Worm (Caenorhabditis elegans) whole organism, L2 larva: ENCODE results near the gene mrpl-12.

Experiments used
- F13H6.1 ChIP-seq: sonication (generic microtip); optimal IDR thresholded peaks from 2 replicates; lab custom pipeline; 2016; ENCODE audit warnings: missing genetic modification characterization, missing compliant biosample characterization
- ama-1 ChIP-seq: fragments of 150-350 bp; optimal IDR thresholded peaks from 2 replicates; lab custom pipeline; 2018; ENCODE audit warnings: inconsistent platforms
- crh-2 ChIP-seq: sonication (generic microtip); optimal IDR thresholded peaks from 2 replicates; lab custom pipeline; 2017; ENCODE audit warnings: missing biosample characterization, missing genetic modification characterization
- egl-27 ChIP-seq: sonication (generic microtip); optimal IDR thresholded peaks from 3 replicates; lab custom pipeline; 2017; ENCODE audit warnings: missing biosample characterization, missing genetic modification reagents, missing genetic modification characterization
- elt-3 ChIP-seq: sonication (generic microtip); optimal IDR thresholded peaks from 2 replicates; lab custom pipeline; 2017; ENCODE audit warnings: missing biosample characterization, missing genetic modification characterization
- lsy-2 ChIP-seq, 2 experiments: fragments of 150-350 bp in 1 of 2; sonication (generic microtip) in 1 of 2; optimal IDR thresholded peaks; 2 replicates each; lab custom pipeline; 2014 to 2017; ENCODE audit warnings: missing biosample characterization in 2 of 2, missing genetic modification characterization in 2 of 2
- nhr-12 ChIP-seq: fragments of 150-350 bp; optimal IDR thresholded peaks from 2 replicates; lab custom pipeline; 2014; ENCODE audit warnings: missing biosample characterization, missing genetic modification characterization
- nhr-129 ChIP-seq: fragments of 150-350 bp; optimal IDR thresholded peaks from 2 replicates; lab custom pipeline; 2014; ENCODE audit warnings: missing biosample characterization, missing genetic modification characterization
- nhr-237 ChIP-seq: fragments of 150-350 bp; optimal IDR thresholded peaks from 2 replicates; lab custom pipeline; 2014; ENCODE audit warnings: missing biosample characterization, missing genetic modification characterization
- snpc-4 ChIP-seq: fragments of 150-350 bp; optimal IDR thresholded peaks from 2 replicates; lab custom pipeline; 2014; ENCODE audit warnings: missing biosample characterization, missing genetic modification characterization
- unc-39 ChIP-seq: fragments of 150-350 bp; optimal IDR thresholded peaks from 2 replicates; lab custom pipeline; 2014; ENCODE audit warnings: missing biosample characterization, missing genetic modification characterization
- unc-62 ChIP-seq: fragments of 150-350 bp; optimal IDR thresholded peaks from 2 replicates; lab custom pipeline; 2014; ENCODE audit warnings: missing biosample characterization, missing genetic modification reagents, missing genetic modification characterization
- zag-1 ChIP-seq: fragments of 150-350 bp; optimal IDR thresholded peaks from 2 replicates; lab custom pipeline; 2014; ENCODE audit warnings: missing biosample characterization, missing genetic modification characterization

- TF ChIP-seq snpc-4 (tag; lab: Kevin White, UChicago) (no peak), unc-62 (GFP tag; lab: Kevin White, UChicago) (no peak), F13H6.1 (tag; lab: Kevin White, UChicago) (no peak), egl-27 (tag; lab: Kevin White, UChicago) (no peak), crh-2 (tag; lab: Kevin White, UChicago) (no peak), elt-3 (tag; lab: Kevin White, UChicago) (no peak), ama-1 (no peak), unc-39 (no peak), lsy-2 (tag; optimal IDR thresholded peaks at IDR 0.05; lab: Kevin White, UChicago) (no peak), nhr-129 (tag; lab: Kevin White, UChicago) (no peak), zag-1 (no peak), nhr-237 (no peak), nhr-12 (tag; lab: Kevin White, UChicago) (no peak)
Measured at ce11 chrIII:10721056-10721455, 13.5 kb downstream of the mrpl-12 start.
